Fruit fly (Drosophila melanogaster): ENCODE results near the gene Npc2e.

The Npc2e gene

DNA sequence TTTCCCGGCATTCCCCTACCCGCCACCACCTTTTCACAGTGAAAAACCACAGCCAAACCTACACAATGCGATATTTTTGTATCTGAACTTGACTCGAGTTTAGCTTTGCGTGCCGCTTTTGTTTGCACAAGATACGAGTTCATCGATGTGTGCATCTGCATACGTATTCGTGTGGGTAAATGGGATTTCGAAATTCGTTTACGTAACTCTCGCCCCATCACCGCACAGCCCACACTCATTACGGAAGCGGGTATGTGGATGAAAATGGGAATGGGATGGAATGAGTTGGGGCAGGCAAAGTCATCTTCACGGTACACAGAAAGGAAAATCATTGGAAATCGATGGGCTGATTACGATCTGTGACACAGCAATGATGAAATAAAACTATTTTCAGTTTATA, 33.1 kb downstream of the Npc2e start:
- TF ChIP-seq CG7101 (tag; optimal IDR thresholded peaks at IDR 0.05) (no peak), CG33017 (tag; optimal IDR thresholded peaks at IDR 0.05) (no peak), cic (GFP tag; optimal IDR thresholded peaks at IDR 0.05) (peak; percentile 50), CG5204 (GFP tag; optimal IDR thresholded peaks at IDR 0.05) (no peak), toe (GFP tag; optimal IDR thresholded peaks at IDR 0.05) (peak; percentile 43), CG7045 (GFP tag; optimal IDR thresholded peaks at IDR 0.05) (no peak), kay (GFP tag; ENCODE audit: borderline replicate concordance) (no peak)

DNA sequence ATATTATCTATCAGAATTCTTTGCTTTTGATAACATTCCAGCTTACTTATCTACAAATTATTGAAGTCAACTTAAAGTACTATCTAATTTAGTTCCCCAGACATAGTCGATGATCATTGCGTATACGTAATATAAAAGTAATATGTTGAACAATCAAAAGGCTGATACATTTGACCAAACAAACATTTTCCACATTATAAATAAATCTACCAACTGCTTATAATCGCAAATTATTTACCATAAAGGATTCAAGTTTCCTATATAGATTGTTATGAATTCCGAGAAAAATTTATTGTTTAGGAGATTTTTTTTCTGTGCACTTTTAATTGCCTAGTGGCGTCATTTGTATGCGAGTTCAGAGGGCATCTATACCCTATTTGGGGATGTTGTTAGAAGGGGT, 33.6 kb downstream of the Npc2e start:
- no peak for TF ChIP-seq CG1620 (GFP tag; optimal IDR thresholded peaks at IDR 0.05)
- no peak for TF ChIP-seq CG33017 (tag; optimal IDR thresholded peaks at IDR 0.05)
- TF ChIP-seq bab1 (GFP tag; optimal IDR thresholded peaks at IDR 0.05), result no peak
- no peak for TF ChIP-seq CG7101 (tag; optimal IDR thresholded peaks at IDR 0.05)
- no peak for TF ChIP-seq cnc (optimal IDR thresholded peaks at IDR 0.05)
- no peak for TF ChIP-seq ovo (GFP tag; optimal IDR thresholded peaks at IDR 0.05)
- TF ChIP-seq CG5204 (GFP tag; optimal IDR thresholded peaks at IDR 0.05), result no peak
- TF ChIP-seq CG14711 (tag; optimal IDR thresholded peaks at IDR 0.05), result no peak
- TF ChIP-seq kay (GFP tag; ENCODE audit: borderline replicate concordance), result no peak
- no peak for TF ChIP-seq CG7045 (GFP tag; optimal IDR thresholded peaks at IDR 0.05)
- no peak for TF ChIP-seq Clk (GFP tag; optimal IDR thresholded peaks at IDR 0.05)
- no peak for TF ChIP-seq pad (GFP tag; optimal IDR thresholded peaks at IDR 0.05)
- no peak for TF ChIP-seq CG11617 (GFP tag; optimal IDR thresholded peaks at IDR 0.05)

DNA sequence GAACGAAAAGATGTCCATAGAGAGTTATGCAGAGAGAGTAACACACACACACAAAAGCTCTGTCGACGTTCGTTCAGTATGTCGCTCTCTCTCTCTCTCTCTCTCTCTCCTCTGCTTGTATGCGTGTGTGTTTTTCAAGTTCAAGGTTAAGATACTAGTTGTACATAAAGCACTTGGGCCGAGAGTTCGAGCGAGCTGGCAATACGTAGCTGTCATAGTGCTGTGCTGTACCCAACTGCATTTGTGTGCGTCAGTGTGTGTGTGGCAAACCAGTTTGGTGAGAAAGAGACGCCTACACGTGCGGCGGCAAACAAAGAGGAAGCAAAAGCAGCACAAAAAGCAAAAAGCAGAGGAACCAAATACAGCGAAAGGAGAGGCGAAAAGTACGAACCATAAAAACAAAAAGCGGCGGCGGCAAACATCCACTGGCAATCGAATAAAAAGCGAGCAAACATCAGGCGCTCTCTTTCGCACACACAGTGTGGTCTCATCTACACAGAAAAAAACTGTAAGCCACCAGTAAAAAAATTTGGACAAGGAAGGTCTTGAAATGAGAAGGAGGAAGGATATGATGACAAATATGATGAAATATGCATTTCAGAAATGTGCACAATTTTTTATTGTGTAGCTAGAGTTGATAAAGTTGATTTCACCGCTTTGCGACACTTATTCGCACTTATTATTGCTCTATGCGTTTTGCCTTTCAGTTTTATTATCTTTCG, 34.2 kb downstream of the Npc2e start:
- TF ChIP-seq Crg-1 (GFP tag; optimal IDR thresholded peaks at IDR 0.05) (peak; percentile 17), CG7045 (GFP tag; optimal IDR thresholded peaks at IDR 0.05) (peak; percentile 83), cnc (optimal IDR thresholded peaks at IDR 0.05) (no peak), CG7101 (tag; optimal IDR thresholded peaks at IDR 0.05) (peak; percentile 80), kay (GFP tag; ENCODE audit: borderline replicate concordance) (no peak), CG33017 (tag; optimal IDR thresholded peaks at IDR 0.05) (peak; percentile 67), CG5204 (GFP tag; optimal IDR thresholded peaks at IDR 0.05) (no peak), CG11617 (GFP tag; optimal IDR thresholded peaks at IDR 0.05) (peak; percentile 86), CG12768 (GFP tag; optimal IDR thresholded peaks at IDR 0.05) (peak; percentile 72), CG1620 (GFP tag; optimal IDR thresholded peaks at IDR 0.05) (peak; percentile 54), Mnt (GFP tag; optimal IDR thresholded peaks at IDR 0.05) (peak; percentile 90), ovo (GFP tag; optimal IDR thresholded peaks at IDR 0.05) (no peak), bab1 (GFP tag; optimal IDR thresholded peaks at IDR 0.05) (peak; percentile 27), tj (GFP tag; optimal IDR thresholded peaks at IDR 0.05) (peak; percentile 87), cic (GFP tag; optimal IDR thresholded peaks at IDR 0.05) (peak; percentile 84), Clk (GFP tag; optimal IDR thresholded peaks at IDR 0.05) (peak; percentile 76), CG14711 (tag; optimal IDR thresholded peaks at IDR 0.05) (peak; percentile 67), pad (GFP tag; optimal IDR thresholded peaks at IDR 0.05) (peak; percentile 67), toe (GFP tag; optimal IDR thresholded peaks at IDR 0.05) (peak; percentile 59), Hr96 (GFP tag; optimal IDR thresholded peaks at IDR 0.05) (peak; percentile 77)

DNA sequence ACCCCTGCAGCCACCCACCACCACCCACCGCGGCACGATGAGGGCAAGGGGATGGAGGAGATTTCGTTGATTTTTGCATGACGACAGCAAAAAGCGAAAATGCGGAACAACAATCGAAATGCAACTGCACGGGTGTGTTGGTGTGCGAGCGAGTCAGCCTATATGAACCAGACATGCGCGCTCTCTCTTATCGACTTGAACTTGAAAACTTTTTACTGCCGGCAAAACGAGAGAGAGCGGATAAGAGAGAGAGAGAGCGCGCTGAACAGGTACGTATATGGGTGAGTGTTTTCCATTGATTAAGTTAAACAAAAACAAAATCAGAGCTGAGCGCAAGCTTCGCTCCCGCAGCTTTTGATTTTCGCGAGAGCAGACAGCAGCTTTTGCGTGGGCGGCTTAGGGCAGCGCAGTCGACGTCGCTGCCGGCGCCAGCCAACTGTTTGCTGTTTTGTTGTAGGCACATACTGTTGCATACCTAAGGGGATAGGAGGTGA, 36.1 kb downstream of the Npc2e start:
- TF ChIP-seq CG12768 (GFP tag; optimal IDR thresholded peaks at IDR 0.05) (peak; percentile 83), CG33017 (tag; optimal IDR thresholded peaks at IDR 0.05) (peak; percentile 56), ovo (GFP tag; optimal IDR thresholded peaks at IDR 0.05) (no peak), cnc (optimal IDR thresholded peaks at IDR 0.05) (peak; percentile 33 to 59), Hr96 (GFP tag; optimal IDR thresholded peaks at IDR 0.05) (no peak), toe (GFP tag; optimal IDR thresholded peaks at IDR 0.05) (no peak), CG1620 (GFP tag; optimal IDR thresholded peaks at IDR 0.05) (no peak), CG7101 (tag; optimal IDR thresholded peaks at IDR 0.05) (peak; percentile 12), CG11617 (GFP tag; optimal IDR thresholded peaks at IDR 0.05) (no peak), kay (GFP tag; ENCODE audit: borderline replicate concordance) (no peak), pad (GFP tag; optimal IDR thresholded peaks at IDR 0.05) (peak; percentile 67), CG7045 (GFP tag; optimal IDR thresholded peaks at IDR 0.05) (no peak), CG14711 (tag; optimal IDR thresholded peaks at IDR 0.05) (peak; percentile 22), Mnt (GFP tag; optimal IDR thresholded peaks at IDR 0.05) (peak; percentile 78), tj (GFP tag; optimal IDR thresholded peaks at IDR 0.05) (peak; percentile 99), CG5204 (GFP tag; optimal IDR thresholded peaks at IDR 0.05) (no peak), Clk (GFP tag; optimal IDR thresholded peaks at IDR 0.05) (peak; percentile 48), Crg-1 (GFP tag; optimal IDR thresholded peaks at IDR 0.05) (no peak), bab1 (GFP tag; optimal IDR thresholded peaks at IDR 0.05) (no peak), cic (GFP tag; optimal IDR thresholded peaks at IDR 0.05) (peak; percentile 97)

DNA sequence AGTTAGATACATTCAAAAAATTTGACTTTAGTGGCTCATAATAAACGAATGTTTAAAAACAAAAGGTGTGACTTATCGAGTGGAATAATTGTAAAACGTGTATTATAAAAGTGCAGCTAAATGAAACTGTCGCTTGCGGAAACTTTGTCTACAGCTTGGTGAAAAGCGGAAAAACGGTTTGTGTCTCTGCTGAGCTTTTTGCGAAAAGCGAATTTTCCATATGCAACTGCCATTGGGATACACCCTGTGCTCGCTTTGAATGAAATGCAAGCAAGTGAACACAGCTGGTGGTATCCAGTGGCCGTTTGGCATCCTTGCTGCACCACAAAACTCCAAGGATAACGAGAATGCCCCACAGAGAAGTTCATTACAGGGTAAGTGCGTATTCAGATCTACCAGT, 37.8 kb downstream of the Npc2e start:
- TF ChIP-seq cic (GFP tag; optimal IDR thresholded peaks at IDR 0.05) (peak; percentile 42), Clk (GFP tag; optimal IDR thresholded peaks at IDR 0.05) (no peak)

DNA sequence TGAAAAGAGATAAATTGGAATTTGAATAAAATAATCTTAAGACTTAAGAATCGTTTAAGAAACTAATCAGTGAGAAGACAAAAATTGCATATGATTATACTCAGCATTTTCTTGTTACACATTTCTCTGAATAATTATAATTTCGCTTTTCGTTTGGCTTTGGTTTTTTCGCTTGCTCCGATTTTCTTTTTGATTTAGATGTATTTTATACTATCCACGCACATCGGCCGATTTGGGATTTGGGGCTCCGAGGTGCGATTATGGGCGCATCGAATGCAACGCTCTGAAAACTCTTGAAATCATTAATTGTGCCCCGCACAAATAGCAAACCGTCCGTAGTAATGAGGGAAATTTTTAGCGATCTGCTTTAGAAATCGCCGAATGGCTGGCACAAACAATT, 38.4 kb downstream of the Npc2e start:
- TF ChIP-seq CG5204 (GFP tag; optimal IDR thresholded peaks at IDR 0.05) (no peak), toe (GFP tag; optimal IDR thresholded peaks at IDR 0.05) (no peak), kay (GFP tag; ENCODE audit: borderline replicate concordance) (peak; percentile 95)
